Worm (Caenorhabditis elegans): Measurements from ENCODE around the gene Y102A5C.4.

DNA sequence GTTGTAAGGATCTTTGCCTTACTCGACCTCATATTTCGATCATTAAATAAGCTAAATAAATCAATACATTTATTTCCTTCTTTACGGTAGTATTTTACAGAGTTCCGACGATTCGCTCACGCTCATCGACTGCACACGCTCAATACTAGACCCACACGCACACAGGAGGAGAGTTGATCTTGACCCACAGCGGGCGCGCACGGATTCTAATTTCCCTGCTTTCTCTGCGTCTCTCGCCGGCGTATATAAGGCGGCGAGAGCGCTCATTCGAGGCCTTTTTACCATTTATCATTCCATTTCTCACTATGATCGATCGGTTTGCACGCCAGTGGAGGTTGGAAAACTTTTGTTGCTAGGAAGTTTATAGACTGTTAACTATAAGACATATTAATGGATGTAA lies 28.0 kb downstream of the Y102A5C.4 start:
- TF ChIP-seq syd-9 (tag; optimal IDR thresholded peaks at IDR 0.05) (no peak), hlh-13 (GFP tag; optimal IDR thresholded peaks at IDR 0.05) (no peak), pros-1 (tag; optimal IDR thresholded peaks at IDR 0.05) (no peak), ceh-18 (tag; optimal IDR thresholded peaks at IDR 0.05) (no peak), unc-55 (GFP tag; optimal IDR thresholded peaks at IDR 0.05) (no peak), ztf-16 (tag; optimal IDR thresholded peaks at IDR 0.05) (no peak), K02D7.2 (tag; optimal IDR thresholded peaks at IDR 0.05) (no peak), nfya-1 (tag; optimal IDR thresholded peaks at IDR 0.05) (no peak), sox-4 (tag; optimal IDR thresholded peaks at IDR 0.05) (no peak), dve-1 (tag; optimal IDR thresholded peaks at IDR 0.05) (no peak), ceh-9 (tag; optimal IDR thresholded peaks at IDR 0.05) (no peak)

All from whole organism, late embryonic.